Fruit fly (Drosophila melanogaster) whole organism, embryonic: ENCODE results near the gene Stat92E.
A peak's percentile ranks its signal among the peaks of the same experiment; 100 is the strongest.

ENCODE experiments used
- Atf-2 ChIP-seq: fragments of 200-800 bp; sonication (Bioruptor generic); optimal IDR thresholded peaks from 2 replicates; lab custom pipeline; 2016; ENCODE audit warnings: missing biosample characterization, missing genetic modification characterization
- CG10267 ChIP-seq: fragments of 200-800 bp; sonication (Bioruptor generic); optimal IDR thresholded peaks from 2 replicates; lab custom pipeline; 2018; ENCODE audit warnings: missing biosample characterization, mild to moderate bottlenecking, missing genetic modification characterization, moderate library complexity
- CG10462 ChIP-seq: fragments of 200-800 bp; sonication (Bioruptor generic); optimal IDR thresholded peaks from 2 replicates; lab custom pipeline; 2016; ENCODE audit warnings: missing biosample characterization, missing genetic modification characterization
- CG11504 ChIP-seq: fragments of 200-800 bp; sonication (Bioruptor generic); optimal IDR thresholded peaks from 3 replicates; lab custom pipeline; 2019; ENCODE audit warnings: missing biosample characterization, mild to moderate bottlenecking, missing genetic modification characterization, moderate library complexity
- CG11695 ChIP-seq: fragments of 200-800 bp; sonication (Bioruptor generic); IDR thresholded peaks from 3 replicates; pipeline ENCODE4 v1.3.6; 2022; ENCODE audit warnings: missing biosample characterization, missing genetic modification characterization
- CG1233 ChIP-seq: fragments of 200-800 bp; sonication (Bioruptor generic); optimal IDR thresholded peaks from 4 replicates; lab custom pipeline; 2018; ENCODE audit warnings: missing biosample characterization, mild to moderate bottlenecking, missing genetic modification characterization
- CG12391 ChIP-seq: fragments of 200-800 bp; sonication (Bioruptor generic); optimal IDR thresholded peaks from 3 replicates; lab custom pipeline; 2018; ENCODE audit warnings: missing biosample characterization, mild to moderate bottlenecking, missing genetic modification characterization, moderate library complexity
- CG13287 ChIP-seq: fragments of 200-800 bp; sonication (Bioruptor generic); IDR thresholded peaks from 2 replicates; pipeline ENCODE4 v1.3.6; 2022; ENCODE audit warnings: missing biosample characterization, missing genetic modification characterization; ENCODE audit not compliant: partially characterized antibody
- CG1603 ChIP-seq: fragments of 200-800 bp; sonication (Bioruptor generic); optimal IDR thresholded peaks from 2 replicates; lab custom pipeline; 2019; ENCODE audit warnings: missing biosample characterization, mild to moderate bottlenecking, missing genetic modification characterization, moderate library complexity
- CG17912 ChIP-seq: fragments of 200-800 bp; sonication (Bioruptor generic); optimal IDR thresholded peaks from 2 replicates; lab custom pipeline; 2018; ENCODE audit warnings: missing biosample characterization, mild to moderate bottlenecking, missing genetic modification characterization
- CG18764 ChIP-seq: fragments of 200-800 bp; sonication (Bioruptor generic); optimal IDR thresholded peaks from 3 replicates; lab custom pipeline; 2016; ENCODE audit warnings: missing biosample characterization, missing genetic modification characterization
- CG30403 ChIP-seq: fragments of 200-800 bp; sonication (Bioruptor generic); optimal IDR thresholded peaks from 3 replicates; lab custom pipeline; 2016; ENCODE audit warnings: missing biosample characterization, missing genetic modification characterization
- CG30431 ChIP-seq: fragments of 200-800 bp; sonication (Bioruptor generic); optimal IDR thresholded peaks from 2 replicates; lab custom pipeline; 2017; ENCODE audit warnings: missing biosample characterization, missing genetic modification characterization
- CG34422 ChIP-seq: fragments of 200-800 bp; sonication (Bioruptor generic); IDR thresholded peaks from 3 replicates; pipeline ENCODE4 v1.3.6; 2022; ENCODE audit warnings: missing biosample characterization, missing genetic modification characterization
- CG4328 ChIP-seq: fragments of 200-800 bp; sonication (Bioruptor generic); optimal IDR thresholded peaks from 3 replicates; lab custom pipeline; 2017; ENCODE audit warnings: missing biosample characterization, missing genetic modification reagents, missing genetic modification characterization
- CG7556 ChIP-seq: fragments of 200-800 bp; sonication (Bioruptor generic); optimal IDR thresholded peaks from 2 replicates; lab custom pipeline; 2017; ENCODE audit warnings: missing biosample characterization, mild to moderate bottlenecking, missing genetic modification characterization
- CTCF ChIP-seq: fragments of 200-800 bp; sonication (Bioruptor generic); optimal IDR thresholded peaks from 2 replicates; lab custom pipeline; 2017; ENCODE audit warnings: missing biosample characterization, mild to moderate bottlenecking, missing genetic modification characterization, moderate library complexity
- Eip74EF ChIP-seq, 2 experiments: fragments of 200-800 bp in 1 of 2; fragments of >200 bp in 1 of 2; sonication (Bioruptor generic) in 1 of 2; optimal IDR thresholded peaks; 2 replicates each; lab custom pipeline; 2017 to 2019; ENCODE audit warnings: missing biosample characterization in 2 of 2, missing genetic modification characterization in 2 of 2, mild to moderate bottlenecking in 1 of 2, moderate library complexity in 1 of 2
- Hmx ChIP-seq: fragments of 200-800 bp; sonication (Bioruptor generic); optimal IDR thresholded peaks from 2 replicates; lab custom pipeline; 2016; ENCODE audit warnings: missing biosample characterization, missing genetic modification characterization
- Med ChIP-seq: fragments of 200-800 bp; sonication (Bioruptor generic); peaks from one replicate; lab custom pipeline; 2016; ENCODE audit warnings: missing biosample characterization, missing genetic modification characterization, mild to moderate bottlenecking, inconsistent platforms, moderate library complexity
- Meics ChIP-seq: fragments of 200-800 bp; sonication (Bioruptor generic); optimal IDR thresholded peaks from 2 replicates; lab custom pipeline; 2017; ENCODE audit warnings: missing biosample characterization, mild to moderate bottlenecking, missing genetic modification characterization
- NC2α ChIP-seq: fragments of 200-800 bp; sonication (Bioruptor generic); optimal IDR thresholded peaks from 2 replicates; lab custom pipeline; 2016; ENCODE audit warnings: missing biosample characterization, missing genetic modification characterization
- Neu2 ChIP-seq: fragments of 200-800 bp; sonication (Bioruptor generic); optimal IDR thresholded peaks from 3 replicates; lab custom pipeline; 2016; ENCODE audit warnings: missing biosample characterization, missing genetic modification characterization, borderline replicate concordance
- Pdp1 ChIP-seq, 2 experiments: fragments of 200-800 bp; sonication (Bioruptor generic); optimal IDR thresholded peaks; 3 replicates each; lab custom pipeline; 2016; ENCODE audit warnings: missing biosample characterization in 2 of 2, missing genetic modification characterization in 2 of 2, mild to moderate bottlenecking in 1 of 2, moderate library complexity in 1 of 2
- Sox102F ChIP-seq: fragments of 200-800 bp; sonication (Bioruptor generic); optimal IDR thresholded peaks from 2 replicates; lab custom pipeline; 2018; ENCODE audit warnings: missing biosample characterization, mild to moderate bottlenecking, missing genetic modification characterization, moderate library complexity
- Sry-β ChIP-seq: fragments of 200-800 bp; sonication (Bioruptor generic); optimal IDR thresholded peaks from 2 replicates; lab custom pipeline; 2018; ENCODE audit warnings: missing biosample characterization, mild to moderate bottlenecking, missing genetic modification characterization, moderate library complexity
- Xrp1 ChIP-seq: fragments of 200-800 bp; sonication (Bioruptor generic); IDR thresholded peaks from 2 replicates; pipeline ENCODE4 v1.3.6; 2022; ENCODE audit warnings: missing biosample characterization, missing genetic modification characterization
- ato ChIP-seq: fragments of 200-800 bp; sonication (Bioruptor generic); IDR thresholded peaks from 2 replicates; pipeline ENCODE4 v1.3.6; 2022; ENCODE audit warnings: missing biosample characterization, missing genetic modification characterization; ENCODE audit not compliant: partially characterized antibody
- chif ChIP-seq, 2 experiments: fragments of 200-800 bp; sonication (Bioruptor generic); optimal IDR thresholded peaks; 3 replicates each; lab custom pipeline; 2016; ENCODE audit warnings: missing biosample characterization in 2 of 2, missing genetic modification characterization in 2 of 2
- dmrt99B ChIP-seq: fragments of 200-800 bp; sonication (Bioruptor generic); optimal IDR thresholded peaks from 2 replicates; lab custom pipeline; 2018; ENCODE audit warnings: missing biosample characterization, mild to moderate bottlenecking, missing genetic modification characterization, moderate library complexity
- dpn ChIP-seq, 2 experiments: fragments of 200-800 bp; sonication (Bioruptor generic); optimal IDR thresholded peaks; 3 replicates each; lab custom pipeline; 2016; ENCODE audit warnings: missing biosample characterization in 2 of 2, missing genetic modification characterization in 2 of 2
- grau ChIP-seq: fragments of 200-800 bp; optimal IDR thresholded peaks from 3 replicates; lab custom pipeline; 2019; ENCODE audit warnings: missing biosample characterization, mild to moderate bottlenecking, missing genetic modification characterization, moderate library complexity
- gsb ChIP-seq: fragments of 200-800 bp; sonication (Bioruptor generic); IDR thresholded peaks from 2 replicates; pipeline ENCODE4 v1.3.6; 2022; ENCODE audit warnings: missing biosample characterization, missing genetic modification characterization
- h ChIP-seq: fragments of >200 bp; optimal IDR thresholded peaks from 2 replicates; lab custom pipeline; 2017
- hb ChIP-seq: fragments of 200-800 bp; sonication (Bioruptor generic); IDR thresholded peaks from 3 replicates; pipeline ENCODE4 v1.3.6; 2022; ENCODE audit warnings: missing biosample characterization, missing genetic modification characterization; ENCODE audit not compliant: partially characterized antibody
- lmd ChIP-seq: fragments of 200-800 bp; sonication (Bioruptor generic); IDR thresholded peaks from 2 replicates; pipeline ENCODE4 v1.3.6; 2022; ENCODE audit warnings: missing biosample characterization, missing genetic modification characterization
- lola ChIP-seq, 3 experiments: fragments of >200 bp in 2 of 3; fragments of 200-800 bp in 1 of 3; sonication (Bioruptor generic) in 1 of 3; optimal IDR thresholded peaks; 2 replicates each; lab custom pipeline; 2017 to 2019; ENCODE audit warnings: missing biosample characterization in 3 of 3, missing genetic modification characterization in 3 of 3, mild to moderate bottlenecking in 1 of 3, moderate library complexity in 1 of 3
- nerfin-1 ChIP-seq: fragments of 200-800 bp; sonication (Bioruptor generic); optimal IDR thresholded peaks from 3 replicates; lab custom pipeline; 2019; ENCODE audit warnings: missing biosample characterization, mild to moderate bottlenecking, missing genetic modification characterization, moderate library complexity
- peb ChIP-seq: fragments of 200-800 bp; sonication (Bioruptor generic); IDR thresholded peaks from 2 replicates; pipeline ENCODE4 v1.3.6; 2022; ENCODE audit warnings: missing biosample characterization, missing genetic modification characterization
- prd ChIP-seq, 3 experiments: fragments of >200 bp in 2 of 3; fragments of 200-800 bp in 1 of 3; sonication (Bioruptor generic) in 1 of 3; optimal IDR thresholded peaks in 2 of 3; IDR thresholded peaks in 1 of 3; 2 replicates in 2 of 3; 3 replicates in 1 of 3; pipeline versions ENCODE4 v1.3.6 to Lab custom; 2017 to 2022; ENCODE audit warnings: missing biosample characterization in 1 of 3, missing genetic modification characterization in 1 of 3
- pum ChIP-seq: fragments of 200-800 bp; sonication (Bioruptor generic); optimal IDR thresholded peaks from 2 replicates; lab custom pipeline; 2016; ENCODE audit warnings: missing biosample characterization, missing genetic modification characterization
- row ChIP-seq: fragments of 200-800 bp; sonication (Bioruptor generic); IDR thresholded peaks from 3 replicates; pipeline ENCODE4 v1.3.6; 2022; ENCODE audit warnings: missing biosample characterization, missing genetic modification characterization
- sc ChIP-seq, 3 experiments: fragments of >200 bp in 2 of 3; fragments of 200-800 bp in 1 of 3; sonication (Bioruptor generic) in 1 of 3; optimal IDR thresholded peaks; 2 replicates in 2 of 3; 3 replicates in 1 of 3; lab custom pipeline; 2017; ENCODE audit warnings: mild to moderate bottlenecking in 1 of 3, missing biosample characterization in 1 of 3, missing genetic modification characterization in 1 of 3, missing genetic modification reagents in 1 of 3
- sd ChIP-seq: fragments of 200-800 bp; sonication (Bioruptor generic); optimal IDR thresholded peaks from 3 replicates; lab custom pipeline; 2018; ENCODE audit warnings: missing biosample characterization, mild to moderate bottlenecking, missing genetic modification characterization, moderate library complexity
- sens ChIP-seq: fragments of 200-800 bp; sonication (Bioruptor generic); peaks from one replicate; lab custom pipeline; 2016; ENCODE audit warnings: missing biosample characterization, missing genetic modification characterization
- slbo ChIP-seq: fragments of 200-800 bp; sonication (Bioruptor generic); IDR thresholded peaks from 2 replicates; pipeline ENCODE4 v1.3.6; 2022; ENCODE audit warnings: missing biosample characterization, missing genetic modification characterization
- ssp ChIP-seq: fragments of 200-800 bp; sonication (Bioruptor generic); IDR thresholded peaks from 2 replicates; pipeline ENCODE4 v1.3.6; 2022; ENCODE audit warnings: missing biosample characterization, missing genetic modification characterization
- trh ChIP-seq: fragments of 200-800 bp; sonication (Bioruptor generic); optimal IDR thresholded peaks from 2 replicates; lab custom pipeline; 2016; ENCODE audit warnings: missing biosample characterization, missing genetic modification characterization

Gene Stat92E

DNA sequence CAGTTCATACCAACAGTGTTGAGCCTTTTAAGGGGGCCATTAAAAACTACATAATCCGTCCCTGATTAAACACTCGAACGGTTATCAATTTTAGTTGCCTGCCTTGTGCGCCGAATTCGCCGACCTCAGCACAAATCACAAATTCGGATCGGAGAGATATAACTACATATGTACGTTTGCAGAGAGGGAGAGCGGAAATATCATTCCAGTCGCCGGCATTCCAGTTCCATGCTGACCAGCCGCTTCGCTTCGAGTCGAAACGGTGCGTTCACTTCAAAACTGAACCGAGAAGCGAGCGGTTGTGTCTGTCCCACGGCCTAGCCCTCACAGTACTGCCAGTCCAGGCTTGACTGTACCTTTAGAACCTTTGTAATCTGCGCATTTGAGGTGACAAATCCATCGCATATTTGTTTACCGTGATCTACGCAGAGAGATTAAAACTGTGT, 22.4 kb upstream of the Stat92E start (continued):
- TF ChIP-seq Pdp1 (GFP tag; optimal IDR thresholded peaks at IDR 0.05; lab: Kevin White, UChicago) = peak in 1 of 2 experiments; percentile 63
- TF ChIP-seq CG4328 (GFP tag; lab: Kevin White, UChicago) = peak; percentile 32
- peak in 1 of 2 experiments; percentile 21 for TF ChIP-seq dpn (GFP tag; optimal IDR thresholded peaks at IDR 0.05; lab: Kevin White, UChicago)
- peak; percentile 31; the same call in 1 of the 2 replicates for TF ChIP-seq CG13287 (GFP tag; lab: Robert Waterston, UW)
- no peak for TF ChIP-seq nerfin-1 (tag; lab: Kevin White, UChicago)
- no peak for TF ChIP-seq sc (optimal IDR thresholded peaks at IDR 0.05; lab: Kevin White, UChicago)
- TF ChIP-seq sc (GFP tag; optimal IDR thresholded peaks at IDR 0.05; lab: Kevin White, UChicago) = no peak
- TF ChIP-seq CTCF = no peak
- TF ChIP-seq CG11695 (GFP tag; lab: Robert Waterston, UW) = no peak
- TF ChIP-seq peb (GFP tag; lab: Robert Waterston, UW) = peak; percentile 10; the same call in 1 of the 2 replicates
- no peak for TF ChIP-seq CG18764
- 0 out of 2 replicates have a peak, but pooled peaks have one; percentile 8 for TF ChIP-seq gsb (GFP tag; lab: Robert Waterston, UW)
- TF ChIP-seq ssp (GFP tag; lab: Robert Waterston, UW) = no peak
- TF ChIP-seq pum = no peak
- no peak for TF ChIP-seq CG1233 (GFP tag; lab: Kevin White, UChicago)
- TF ChIP-seq CG34422 (GFP tag; lab: Robert Waterston, UW) = peak; percentile 46; the same call in 1 of the 3 replicates
- TF ChIP-seq NC2α (GFP tag; lab: Kevin White, UChicago) = no peak
- no peak for TF ChIP-seq CG10462
- 0 out of 2 replicates have a peak, but pooled peaks have one; percentile 12 for TF ChIP-seq ato (GFP tag; lab: Robert Waterston, UW)
- TF ChIP-seq hb (GFP tag; lab: Robert Waterston, UW) = no peak

DNA sequence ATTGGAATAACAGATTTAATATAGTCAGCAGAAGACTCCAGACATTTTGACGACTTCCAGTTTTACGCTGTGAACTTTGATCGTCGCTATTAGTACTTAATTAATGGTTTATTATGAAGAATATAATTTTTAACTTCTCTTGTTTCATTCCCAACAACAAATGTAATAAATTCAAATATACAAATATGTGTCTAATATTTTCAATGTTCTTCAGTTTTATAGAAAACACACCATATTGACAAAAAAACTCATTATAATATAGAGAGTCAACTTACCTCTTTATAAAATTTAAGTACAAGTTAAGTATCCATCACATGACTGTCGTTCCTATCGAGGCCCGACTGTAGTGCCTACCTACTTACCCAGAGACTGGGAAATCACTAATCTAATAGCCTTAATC, 21.2 kb upstream of the Stat92E start:
- TF ChIP-seq Xrp1 (GFP tag; lab: Robert Waterston, UW) (peak; percentile 31; the same call in 1 of the 2 replicates), Meics (peak; percentile 11), Atf-2 (GFP tag; lab: Kevin White, UChicago) (no peak), sd (peak; percentile 39), CG1603 (tag; lab: Kevin White, UChicago) (no peak), CG30403 (GFP tag; lab: Kevin White, UChicago) (peak; percentile 25), prd (optimal IDR thresholded peaks at IDR 0.05; lab: Kevin White, UChicago) (no peak), prd (GFP tag; IDR thresholded peaks at IDR 0.05; lab: Robert Waterston, UW) (peak; percentile 36; the same call in 2 of the 3 replicates), sens (GFP tag; lab: Kevin White, UChicago) (peak; percentile 76), grau (peak; percentile 90), slbo (GFP tag; lab: Robert Waterston, UW) (no peak), Neu2 (GFP tag; lab: Kevin White, UChicago) (no peak), Sox102F (peak; percentile 14), chif (GFP tag; optimal IDR thresholded peaks at IDR 0.05; lab: Kevin White, UChicago) (peak in 1 of 2 experiments; percentile 10), dmrt99B (tag; lab: Kevin White, UChicago) (peak; percentile 27), CG18764 (no peak), CG30431 (GFP tag; lab: Kevin White, UChicago) (no peak), row (GFP tag; lab: Robert Waterston, UW) (peak; percentile 33; the same call in 1 of the 3 replicates), Eip74EF (GFP tag; optimal IDR thresholded peaks at IDR 0.05; lab: Kevin White, UChicago) (peak in 1 of 2 experiments; percentile 12), Sry-β (GFP tag; lab: Kevin White, UChicago) (no peak), Hmx (GFP tag; lab: Kevin White, UChicago) (no peak), CG12391 (peak; percentile 25), lmd (GFP tag; lab: Robert Waterston, UW) (peak; percentile 27; the same call in 1 of the 2 replicates), CG11504 (tag; lab: Kevin White, UChicago) (peak; percentile 11), Med (GFP tag; lab: Kevin White, UChicago) (peak; percentile 42), trh (GFP tag; lab: Kevin White, UChicago) (no peak), h (lab: Kevin White, UChicago) (no peak), CG10267 (peak; percentile 9), CG17912 (GFP tag; lab: Kevin White, UChicago) (no peak), lola (GFP tag; optimal IDR thresholded peaks at IDR 0.05; lab: Kevin White, UChicago) (peak in 1 of 3 experiments; percentile 36), CG7556 (GFP tag; lab: Kevin White, UChicago) (peak; percentile 29)
